Fruit fly (Drosophila melanogaster): Measurements from ENCODE around the gene eIF2gamma.

eIF2gamma gene

DNA sequence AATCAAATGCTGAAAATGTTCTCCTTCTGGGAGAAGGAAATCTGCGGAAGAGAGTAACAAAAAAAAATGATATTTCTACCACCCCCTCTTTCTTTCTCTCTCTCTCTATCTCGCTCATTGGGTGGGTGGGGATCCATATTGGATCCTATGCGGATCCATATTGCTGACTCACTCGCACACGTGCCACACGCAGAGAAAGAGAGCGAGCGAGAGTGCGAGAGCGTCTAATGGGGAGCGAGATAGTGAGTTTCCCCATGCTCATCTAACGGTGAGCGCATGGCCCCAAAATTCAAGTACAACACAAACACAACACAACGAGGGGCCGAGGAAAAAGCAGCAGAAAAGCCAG lies 23.4 kb upstream of the eIF2gamma start:
- no peak for TF ChIP-seq CTCF (optimal IDR thresholded peaks at IDR 0.05)
- TF ChIP-seq CG8478 (optimal IDR thresholded peaks at IDR 0.05) = no peak

dm6 chr3R:15286024-15286692 lies 22.9 kb upstream of the eIF2gamma start:
- TF ChIP-seq CTCF (optimal IDR thresholded peaks at IDR 0.05) = peak in 1 of 2 experiments; percentile 32
- TF ChIP-seq CG8478 (optimal IDR thresholded peaks at IDR 0.05) = no peak

DNA sequence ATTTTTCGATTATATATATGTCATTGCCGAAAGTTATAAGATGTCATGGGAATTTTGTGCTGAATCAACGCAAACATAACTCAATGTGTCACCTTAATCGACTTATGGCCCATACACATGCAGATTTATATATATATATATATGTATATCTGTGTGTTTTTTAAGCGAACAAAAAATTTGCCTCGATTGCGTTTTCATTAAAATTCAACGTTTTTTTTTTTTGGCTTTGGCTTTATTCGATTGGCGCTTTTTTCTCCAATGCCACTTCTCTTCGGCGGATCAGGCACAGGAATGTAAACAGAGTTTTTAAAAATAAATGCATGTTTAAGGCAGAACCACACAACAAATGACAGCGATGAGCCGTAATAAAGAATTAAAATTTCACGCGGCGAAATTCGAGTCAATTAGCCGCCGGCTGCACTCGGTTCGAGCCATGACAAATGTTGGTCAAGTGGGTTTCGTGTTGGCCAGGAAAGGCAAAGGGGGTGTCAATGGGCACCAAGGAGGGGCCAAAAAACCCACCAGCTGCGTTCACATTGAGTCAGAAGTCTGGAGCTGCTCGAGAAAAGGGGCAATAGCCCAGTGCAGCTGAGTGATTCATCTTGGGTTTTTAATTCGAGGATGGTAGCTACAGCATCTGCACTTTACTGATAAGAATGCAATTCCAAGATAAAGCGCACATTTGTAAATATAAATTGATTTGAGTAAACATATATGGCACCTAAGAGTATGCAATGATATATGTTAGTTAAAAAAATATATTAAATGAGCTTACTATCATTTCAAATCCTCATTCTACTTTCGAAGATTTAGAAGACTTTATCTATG lies 19.9 kb upstream of the eIF2gamma start:
- no peak for TF ChIP-seq CTCF (optimal IDR thresholded peaks at IDR 0.05)
- no peak for TF ChIP-seq CG8478 (optimal IDR thresholded peaks at IDR 0.05)

dm6 chr3R:15282326-15282725 lies 19.1 kb upstream of the eIF2gamma start:
- no peak for TF ChIP-seq CTCF (optimal IDR thresholded peaks at IDR 0.05)
- TF ChIP-seq CG8478 (optimal IDR thresholded peaks at IDR 0.05) = no peak

DNA sequence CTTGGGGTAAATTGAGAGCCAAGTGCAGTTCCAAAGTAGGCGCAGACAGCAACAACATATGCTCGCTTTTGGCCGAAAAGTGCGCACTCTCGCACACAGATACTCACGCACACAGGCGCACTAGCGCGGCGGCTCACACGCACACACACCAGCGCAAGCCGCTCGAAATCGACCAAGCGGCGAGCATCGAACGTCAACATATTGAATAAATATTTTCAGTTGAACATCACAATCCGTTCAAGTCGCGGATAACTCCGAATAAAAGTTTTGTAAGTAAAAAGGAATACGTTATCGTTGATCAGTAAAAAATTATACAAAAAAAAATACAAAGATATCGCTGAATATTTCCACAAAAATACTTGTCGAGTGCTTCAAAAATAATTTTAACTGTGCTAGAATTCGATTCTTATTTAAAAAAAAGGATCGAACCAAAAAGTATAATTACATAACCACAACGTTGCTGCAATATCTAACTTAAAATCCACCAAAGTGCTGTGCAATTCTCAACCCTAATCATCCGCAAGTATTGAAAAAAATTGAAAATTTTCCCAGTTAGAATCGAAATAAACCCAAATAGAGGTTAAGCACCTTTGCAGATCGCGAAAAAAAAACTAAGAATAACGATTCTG lies 18.2 kb upstream of the eIF2gamma start:
- TF ChIP-seq CG8478 (optimal IDR thresholded peaks at IDR 0.05) (no peak), CTCF (optimal IDR thresholded peaks at IDR 0.05) (no peak)

dm6 chr3R:15280619-15281334 lies 17.5 kb upstream of the eIF2gamma start:
- TF ChIP-seq CG8478 (optimal IDR thresholded peaks at IDR 0.05) (no peak), CTCF (optimal IDR thresholded peaks at IDR 0.05) (no peak)

- no peak for TF ChIP-seq CG8478 (optimal IDR thresholded peaks at IDR 0.05)
- no peak for TF ChIP-seq CTCF (optimal IDR thresholded peaks at IDR 0.05)
Observed at dm6 chr3R:15277926-15278869, 14.9 kb upstream of the eIF2gamma start, which contains the start of the genes MRG15 and Tm1. MRG15 (minus strand) TSS chr3R:15278109. Tm1 (plus strand) TSS chr3R:15278220.

- TF ChIP-seq CTCF (optimal IDR thresholded peaks at IDR 0.05) (no peak), CG8478 (optimal IDR thresholded peaks at IDR 0.05) (no peak)
Observed at dm6 chr3R:15275158-15275623, 11.9 kb upstream of the eIF2gamma start, which contains the start of the genes Cp190 and CG4338. Cp190 (minus strand) TSS chr3R:15275241. CG4338 (plus strand) TSS chr3R:15275522.

DNA sequence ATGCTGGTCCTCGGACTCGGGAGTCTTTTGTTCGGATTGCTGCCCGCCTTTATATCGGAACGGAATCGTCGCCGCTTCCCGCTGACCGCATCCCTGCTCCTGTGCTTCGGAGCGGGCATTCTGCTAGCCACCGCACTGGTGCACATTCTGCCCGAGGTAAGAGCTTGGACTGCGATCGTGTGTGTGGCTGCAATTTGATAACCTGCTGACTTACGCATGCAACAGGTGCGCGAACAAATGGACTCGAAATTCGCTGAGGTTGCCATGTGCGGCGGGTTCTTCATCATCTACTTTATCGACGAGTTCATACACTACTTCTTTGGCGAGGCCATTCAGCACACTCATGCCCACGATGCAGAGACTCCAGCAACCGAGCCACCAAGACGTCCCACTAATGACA lies 5.6 kb upstream of the eIF2gamma start:
- TF ChIP-seq CTCF (optimal IDR thresholded peaks at IDR 0.05) (no peak), CG8478 (optimal IDR thresholded peaks at IDR 0.05) (no peak)

dm6 chr3R:15268426-15268825 lies 5.2 kb upstream of the eIF2gamma start, which contains the start of the genes CG14864 and Zip88E:
CG14864 (minus strand) TSS chr3R:15268538.
Zip88E (plus strand) TSS chr3R:15268662.
- TF ChIP-seq CTCF (optimal IDR thresholded peaks at IDR 0.05) = no peak

dm6 chr3R:15265406-15266040 lies 2.3 kb upstream of the eIF2gamma start, which contains the start of gene ATPsynO:
ATPsynO (plus strand) TSS chr3R:15265591.
- no peak for TF ChIP-seq CG8478 (optimal IDR thresholded peaks at IDR 0.05)
- peak in 1 of 2 experiments; percentile 45 for TF ChIP-seq CTCF (optimal IDR thresholded peaks at IDR 0.05)

dm6 chr3R:15263946-15264345 lies 688 bp upstream of the eIF2gamma start:
- TF ChIP-seq CTCF (optimal IDR thresholded peaks at IDR 0.05) (no peak), CG8478 (optimal IDR thresholded peaks at IDR 0.05) (no peak)

dm6 chr3R:15250454-15250853 lies 12.8 kb downstream of the eIF2gamma start:
- TF ChIP-seq CTCF (optimal IDR thresholded peaks at IDR 0.05) (no peak), CG8478 (optimal IDR thresholded peaks at IDR 0.05) (no peak)

All from S2 (cell line).